Worm (Caenorhabditis elegans): ENCODE results near the gene srlf-13.

- TF ChIP-seq sem-2 (GFP tag; optimal IDR thresholded peaks at IDR 0.05) (no peak), ztf-11 (tag; optimal IDR thresholded peaks at IDR 0.05) (no peak), blmp-1 (tag; optimal IDR thresholded peaks at IDR 0.05) (no peak), nhr-2 (tag; optimal IDR thresholded peaks at IDR 0.05) (no peak), snpc-4 (tag; optimal IDR thresholded peaks at IDR 0.05) (no peak), tbx-8 (GFP tag; optimal IDR thresholded peaks at IDR 0.05) (no peak), sptf-1 (tag; optimal IDR thresholded peaks at IDR 0.05) (no peak), M03D4.4 (tag; optimal IDR thresholded peaks at IDR 0.05) (no peak), mep-1 (tag; optimal IDR thresholded peaks at IDR 0.05) (no peak), lsy-2 (tag; optimal IDR thresholded peaks at IDR 0.05) (no peak), pha-4 (tag; optimal IDR thresholded peaks at IDR 0.05) (no peak)
Measured at ce11 chrIV:10933777-10934546, 37.5 kb upstream of the srlf-13 start.
